Fruit fly (Drosophila melanogaster) whole organism, embryonic: ENCODE measurements around the gene CG42671.

ENCODE experiments used
- CG10321 ChIP-seq: fragments of 200-800 bp; sonication (Bioruptor generic); IDR thresholded peaks from 2 replicates; pipeline ENCODE4 v1.3.6; 2022; ENCODE audit warnings: missing biosample characterization, missing genetic modification characterization
- CG10462 ChIP-seq: fragments of 200-800 bp; sonication (Bioruptor generic); optimal IDR thresholded peaks from 2 replicates; lab custom pipeline; 2016; ENCODE audit warnings: missing biosample characterization, missing genetic modification characterization
- CG11723 ChIP-seq: fragments of 200-800 bp; sonication (Bioruptor generic); optimal IDR thresholded peaks from 2 replicates; lab custom pipeline; 2017; ENCODE audit warnings: missing biosample characterization, mild to moderate bottlenecking, missing genetic modification characterization
- CG13894 ChIP-seq: fragments of 200-800 bp; sonication (Bioruptor generic); optimal IDR thresholded peaks from 3 replicates; lab custom pipeline; 2018; ENCODE audit warnings: missing biosample characterization, mild to moderate bottlenecking, missing genetic modification characterization, moderate library complexity
- CG1529 ChIP-seq: fragments of 200-800 bp; sonication (Bioruptor generic); optimal IDR thresholded peaks from 3 replicates; lab custom pipeline; 2018; ENCODE audit warnings: missing biosample characterization, missing genetic modification characterization
- CG2889 ChIP-seq: fragments of 200-800 bp; sonication (Bioruptor generic); IDR thresholded peaks from 3 replicates; pipeline ENCODE4 v1.3.6; 2022; ENCODE audit warnings: missing biosample characterization, missing genetic modification characterization
- CG3065 ChIP-seq: fragments of 200-800 bp; sonication (Bioruptor generic); optimal IDR thresholded peaks from 2 replicates; lab custom pipeline; 2016; ENCODE audit warnings: missing biosample characterization, missing genetic modification characterization
- CG42726 ChIP-seq: fragments of 200-800 bp; sonication (Bioruptor generic); IDR thresholded peaks from 2 replicates; pipeline ENCODE4 v1.3.6; 2022; ENCODE audit warnings: missing biosample characterization, missing genetic modification characterization; ENCODE audit not compliant: partially characterized antibody
- CG4282 ChIP-seq: fragments of 200-800 bp; sonication (Bioruptor generic); optimal IDR thresholded peaks from 2 replicates; lab custom pipeline; 2016; ENCODE audit warnings: missing biosample characterization, missing genetic modification characterization
- CG5953 ChIP-seq: fragments of 200-800 bp; sonication (Bioruptor generic); IDR thresholded peaks from 2 replicates; pipeline ENCODE4 v1.3.6; 2022; ENCODE audit warnings: missing biosample characterization, missing genetic modification characterization
- CG6683 ChIP-seq: fragments of 200-800 bp; sonication (Bioruptor generic); optimal IDR thresholded peaks from 2 replicates; lab custom pipeline; 2017; ENCODE audit warnings: missing biosample characterization, mild to moderate bottlenecking, missing genetic modification characterization, missing genetic modification reagents
- CG7271 ChIP-seq: fragments of 200-800 bp; sonication (Bioruptor generic); optimal IDR thresholded peaks from 2 replicates; lab custom pipeline; 2018; ENCODE audit warnings: missing biosample characterization, mild to moderate bottlenecking, missing genetic modification characterization, moderate library complexity
- CG7963 ChIP-seq: fragments of 200-800 bp; sonication (Bioruptor generic); IDR thresholded peaks from 3 replicates; pipeline ENCODE4 v1.3.6; 2022; ENCODE audit warnings: missing biosample characterization, missing genetic modification characterization; ENCODE audit not compliant: partially characterized antibody
- CG8290 ChIP-seq, 3 experiments: fragments of 200-800 bp; sonication (Bioruptor generic); optimal IDR thresholded peaks; 2 replicates each; lab custom pipeline; 2016 to 2019; ENCODE audit warnings: missing biosample characterization in 3 of 3, missing genetic modification characterization in 3 of 3, mild to moderate bottlenecking in 2 of 3, moderate library complexity in 1 of 3
- CG8359 ChIP-seq: fragments of 200-800 bp; sonication (Bioruptor generic); optimal IDR thresholded peaks from 2 replicates; lab custom pipeline; 2017; ENCODE audit warnings: missing biosample characterization, mild to moderate bottlenecking, missing genetic modification characterization, borderline replicate concordance
- Dip2 ChIP-seq: fragments of 200-800 bp; sonication (Bioruptor generic); IDR thresholded peaks from 2 replicates; pipeline ENCODE4 v1.3.6; 2022; ENCODE audit warnings: missing biosample characterization, missing genetic modification characterization
- Doc3 ChIP-seq: fragments of 200-800 bp; sonication (Bioruptor generic); IDR thresholded peaks from 3 replicates; pipeline ENCODE4 v1.3.6; 2022; ENCODE audit warnings: missing biosample characterization, missing genetic modification characterization; ENCODE audit not compliant: partially characterized antibody
- HLH3B ChIP-seq: fragments of 200-800 bp; sonication (Bioruptor generic); IDR thresholded peaks from 2 replicates; pipeline ENCODE4 v1.3.6; 2022; ENCODE audit warnings: missing biosample characterization, missing genetic modification characterization
- HLH4C ChIP-seq: fragments of 200-800 bp; sonication (Bioruptor generic); IDR thresholded peaks from 3 replicates; pipeline ENCODE4 v1.3.6; 2022; ENCODE audit warnings: missing biosample characterization, missing genetic modification characterization; ENCODE audit not compliant: partially characterized antibody
- HmgZ ChIP-seq: fragments of 200-800 bp; sonication (Bioruptor generic); optimal IDR thresholded peaks from 2 replicates; lab custom pipeline; 2018; ENCODE audit warnings: missing biosample characterization, mild to moderate bottlenecking, missing genetic modification characterization
- Kr ChIP-seq: fragments of 200-800 bp; sonication (Bioruptor generic); optimal IDR thresholded peaks from 2 replicates; lab custom pipeline; 2017; ENCODE audit warnings: missing biosample characterization, mild to moderate bottlenecking, missing genetic modification characterization
- Lim3 ChIP-seq: fragments of 200-800 bp; sonication (Bioruptor generic); IDR thresholded peaks from 2 replicates; pipeline ENCODE4 v1.3.6; 2022; ENCODE audit warnings: missing biosample characterization, missing genetic modification characterization
- MESR4 ChIP-seq: fragments of 200-800 bp; sonication (Bioruptor generic); optimal IDR thresholded peaks from 2 replicates; lab custom pipeline; 2018; ENCODE audit warnings: missing biosample characterization, mild to moderate bottlenecking, missing genetic modification characterization, moderate library complexity
- Med ChIP-seq: fragments of 200-800 bp; sonication (Bioruptor generic); peaks from one replicate; lab custom pipeline; 2016; ENCODE audit warnings: missing biosample characterization, missing genetic modification characterization, mild to moderate bottlenecking, inconsistent platforms, moderate library complexity
- Nf-YB ChIP-seq: fragments of 200-800 bp; sonication (Bioruptor generic); optimal IDR thresholded peaks from 3 replicates; lab custom pipeline; 2019; ENCODE audit warnings: missing biosample characterization, mild to moderate bottlenecking, missing genetic modification characterization, moderate library complexity
- Nf-YC ChIP-seq: fragments of 200-800 bp; optimal IDR thresholded peaks from 3 replicates; lab custom pipeline; 2019; ENCODE audit warnings: missing biosample characterization, mild to moderate bottlenecking, missing genetic modification characterization, moderate library complexity
- Poxn ChIP-seq: fragments of 200-800 bp; sonication (Bioruptor generic); IDR thresholded peaks from 2 replicates; pipeline ENCODE4 v1.3.6; 2022; ENCODE audit warnings: missing biosample characterization, missing genetic modification characterization
- Sox102F ChIP-seq: fragments of 200-800 bp; sonication (Bioruptor generic); optimal IDR thresholded peaks from 2 replicates; lab custom pipeline; 2018; ENCODE audit warnings: missing biosample characterization, mild to moderate bottlenecking, missing genetic modification characterization, moderate library complexity
- Sry-β ChIP-seq: fragments of 200-800 bp; sonication (Bioruptor generic); optimal IDR thresholded peaks from 2 replicates; lab custom pipeline; 2018; ENCODE audit warnings: missing biosample characterization, mild to moderate bottlenecking, missing genetic modification characterization, moderate library complexity
- Stat92E ChIP-seq, 3 experiments: fragments of >200 bp in 2 of 3; fragments of 200-800 bp in 1 of 3; sonication (Bioruptor generic) in 1 of 3; optimal IDR thresholded peaks; 2 replicates each; lab custom pipeline; 2017 to 2019; ENCODE audit warnings: missing biosample characterization in 3 of 3, missing genetic modification characterization in 3 of 3, mild to moderate bottlenecking in 1 of 3, moderate library complexity in 1 of 3
- Trl ChIP-seq, 3 experiments: fragments of >200 bp in 2 of 3; fragments of 200-800 bp in 1 of 3; sonication (Bioruptor generic) in 1 of 3; optimal IDR thresholded peaks; 2 replicates in 1 of 3; 3 replicates in 2 of 3; lab custom pipeline; 2016 to 2017; ENCODE audit warnings: missing biosample characterization in 1 of 3, missing genetic modification characterization in 1 of 3
- cato ChIP-seq: fragments of 200-800 bp; sonication (Bioruptor generic); optimal IDR thresholded peaks from 2 replicates; lab custom pipeline; 2016; ENCODE audit warnings: missing biosample characterization, missing genetic modification characterization, borderline replicate concordance
- emc ChIP-seq: fragments of 200-800 bp; sonication (Bioruptor generic); optimal IDR thresholded peaks from 2 replicates; lab custom pipeline; 2016; ENCODE audit warnings: missing biosample characterization, missing genetic modification characterization
- eve ChIP-seq, 2 experiments: fragments of >200 bp; optimal IDR thresholded peaks; 2 replicates each; lab custom pipeline; 2017; ENCODE audit warnings: missing biosample characterization in 2 of 2, missing genetic modification characterization in 2 of 2
- exex ChIP-seq: fragments of 200-800 bp; sonication (Bioruptor generic); optimal IDR thresholded peaks from 4 replicates; lab custom pipeline; 2018; ENCODE audit warnings: missing biosample characterization, mild to moderate bottlenecking, missing genetic modification characterization, moderate library complexity
- gce ChIP-seq: fragments of 200-800 bp; sonication (Bioruptor generic); IDR thresholded peaks from 3 replicates; pipeline ENCODE4 v1.3.6; 2022; ENCODE audit warnings: missing biosample characterization, missing genetic modification characterization
- gfzf ChIP-seq: fragments of 200-800 bp; sonication (Bioruptor generic); optimal IDR thresholded peaks from 2 replicates; lab custom pipeline; 2016; ENCODE audit warnings: missing biosample characterization, mild to moderate bottlenecking, missing genetic modification characterization, moderate library complexity
- grn ChIP-seq: fragments of 200-800 bp; sonication (Bioruptor generic); optimal IDR thresholded peaks from 3 replicates; lab custom pipeline; 2017; ENCODE audit warnings: missing biosample characterization, missing genetic modification characterization
- h ChIP-seq: fragments of >200 bp; optimal IDR thresholded peaks from 2 replicates; lab custom pipeline; 2017
- ken ChIP-seq: fragments of 200-800 bp; sonication (Bioruptor generic); IDR thresholded peaks from 3 replicates; pipeline ENCODE4 v1.3.6; 2022; ENCODE audit warnings: missing biosample characterization, missing genetic modification characterization
- pfk ChIP-seq: fragments of 200-800 bp; sonication (Bioruptor generic); optimal IDR thresholded peaks from 2 replicates; lab custom pipeline; 2018; ENCODE audit warnings: missing biosample characterization, mild to moderate bottlenecking, missing genetic modification characterization, moderate library complexity
- pnt ChIP-seq: fragments of 200-800 bp; sonication (Bioruptor generic); optimal IDR thresholded peaks from 3 replicates; lab custom pipeline; 2016; ENCODE audit warnings: missing biosample characterization, missing genetic modification characterization
- rib ChIP-seq: fragments of 200-800 bp; sonication (Bioruptor generic); IDR thresholded peaks from 2 replicates; pipeline ENCODE4 v1.3.6; 2022; ENCODE audit warnings: missing biosample characterization, missing genetic modification characterization
- stwl ChIP-seq: fragments of 200-800 bp; sonication (Bioruptor generic); optimal IDR thresholded peaks from 3 replicates; lab custom pipeline; 2018; ENCODE audit warnings: missing biosample characterization, mild to moderate bottlenecking, missing genetic modification characterization, moderate library complexity
- twi ChIP-seq: fragments of 200-800 bp; optimal IDR thresholded peaks from 2 replicates; lab custom pipeline; 2019; ENCODE audit warnings: missing biosample characterization, mild to moderate bottlenecking, missing genetic modification characterization, moderate library complexity
- zen ChIP-seq: fragments of 200-800 bp; sonication (Bioruptor generic); optimal IDR thresholded peaks from 3 replicates; lab custom pipeline; 2018; ENCODE audit warnings: missing biosample characterization, mild to moderate bottlenecking, missing genetic modification characterization, moderate library complexity
- zfh2 ChIP-seq: fragments of 200-800 bp; sonication (Bioruptor generic); optimal IDR thresholded peaks from 2 replicates; lab custom pipeline; 2016; ENCODE audit warnings: missing biosample characterization, missing genetic modification characterization

The CG42671 gene

dm6 chr3L:11256147-11256971, 42.1 kb downstream of the CG42671 start (continued):
- TF ChIP-seq Sox102F, result peak; percentile 79
- peak; percentile 74 for TF ChIP-seq zen (tag; lab: Kevin White, UChicago)
- TF ChIP-seq Nf-YC (tag; lab: Kevin White, UChicago), result peak; percentile 72
- TF ChIP-seq Sry-β (GFP tag; lab: Kevin White, UChicago), result peak; percentile 37
- TF ChIP-seq Poxn (GFP tag; lab: Robert Waterston, UW), result peak; percentile 48; the same call in 1 of the 2 replicates
- peak in 1 of 3 experiments; percentile 86 for TF ChIP-seq Stat92E (GFP tag; optimal IDR thresholded peaks at IDR 0.05; lab: Kevin White, UChicago)
- peak; percentile 6 for TF ChIP-seq zfh2 (GFP tag; lab: Kevin White, UChicago)
- TF ChIP-seq ken (GFP tag; lab: Robert Waterston, UW), result peak; percentile 82
- no peak for TF ChIP-seq MESR4 (GFP tag; lab: Kevin White, UChicago)
- no peak for TF ChIP-seq gfzf
- no peak for TF ChIP-seq exex (tag; lab: Kevin White, UChicago)
- TF ChIP-seq eve (GFP tag; optimal IDR thresholded peaks at IDR 0.05; lab: Kevin White, UChicago), result peak in 1 of 2 experiments; percentile 76
- TF ChIP-seq CG10321 (GFP tag; lab: Robert Waterston, UW), result peak; percentile 64
- TF ChIP-seq CG6683, result peak; percentile 60
- peak; percentile 43 for TF ChIP-seq CG8290 (GFP tag; optimal IDR thresholded peaks at IDR 0.05; lab: Kevin White, UChicago)
- TF ChIP-seq CG8290 (tag; optimal IDR thresholded peaks at IDR 0.05; lab: Kevin White, UChicago), result peak; percentile 67 to 85
- TF ChIP-seq CG42726 (GFP tag; lab: Robert Waterston, UW), result peak; percentile 81; the same call in 1 of the 2 replicates
- no peak for TF ChIP-seq Lim3 (GFP tag; lab: Robert Waterston, UW)
- no peak for TF ChIP-seq pfk (GFP tag; lab: Kevin White, UChicago)
- TF ChIP-seq pnt (GFP tag; lab: Kevin White, UChicago), result peak; percentile 60
- TF ChIP-seq Trl (optimal IDR thresholded peaks at IDR 0.05; lab: Kevin White, UChicago), result no peak
- no peak for TF ChIP-seq Trl (GFP tag; optimal IDR thresholded peaks at IDR 0.05; lab: Kevin White, UChicago)
- peak; percentile 73 for TF ChIP-seq CG11723
- TF ChIP-seq Doc3 (GFP tag; lab: Robert Waterston, UW), result no peak
- no peak for TF ChIP-seq HLH4C (GFP tag; lab: Robert Waterston, UW)
- TF ChIP-seq cato (GFP tag; lab: Kevin White, UChicago), result peak; percentile 67
- peak; percentile 77 for TF ChIP-seq CG5953 (GFP tag; lab: Robert Waterston, UW)
- TF ChIP-seq CG3065 (GFP tag; lab: Kevin White, UChicago), result peak; percentile 16
- no peak for TF ChIP-seq CG13894 (tag; lab: Kevin White, UChicago)
- TF ChIP-seq emc (GFP tag; lab: Kevin White, UChicago), result no peak
- no peak for TF ChIP-seq stwl (tag; lab: Kevin White, UChicago)
- peak; percentile 84 for TF ChIP-seq Kr (GFP tag; lab: Kevin White, UChicago)
- peak; percentile 70 for TF ChIP-seq Nf-YB (GFP tag; lab: Kevin White, UChicago)
- peak; percentile 76 for TF ChIP-seq CG1529 (GFP tag; lab: Kevin White, UChicago)
- peak; percentile 65 for TF ChIP-seq HLH3B (GFP tag; lab: Robert Waterston, UW)
- no peak for TF ChIP-seq CG7271
- TF ChIP-seq HmgZ (tag; lab: Kevin White, UChicago), result peak; percentile 13
- peak; percentile 74 for TF ChIP-seq CG8359
- peak; percentile 88 for TF ChIP-seq Med (GFP tag; lab: Kevin White, UChicago)
- TF ChIP-seq CG4282 (GFP tag; lab: Kevin White, UChicago), result no peak
- TF ChIP-seq CG10462 (GFP tag; lab: Kevin White, UChicago), result peak; percentile 15
- peak; percentile 67 for TF ChIP-seq CG2889 (GFP tag; lab: Robert Waterston, UW)
- no peak for TF ChIP-seq Dip2 (GFP tag; lab: Robert Waterston, UW)
- TF ChIP-seq h (lab: Kevin White, UChicago), result no peak
- TF ChIP-seq gce (GFP tag; lab: Robert Waterston, UW), result peak; percentile 45; the same call in 1 of the 3 replicates
- TF ChIP-seq grn, result peak; percentile 37
- peak; percentile 77 for TF ChIP-seq rib (GFP tag; lab: Robert Waterston, UW)
- no peak for TF ChIP-seq CG7963
- TF ChIP-seq twi (tag; lab: Kevin White, UChicago), result peak; percentile 65
